Worm (Caenorhabditis elegans) whole organism, L4 larva: ENCODE results near the gene srg-27.

Experiments
- F10B5.3 ChIP-seq: sonication (generic microtip); optimal IDR thresholded peaks from 2 replicates; lab custom pipeline; 2016; ENCODE audit warnings: mild to moderate bottlenecking, missing genetic modification characterization, missing compliant biosample characterization
- F44E2.7 ChIP-seq: fragments of 200-800 bp; sonication (Bioruptor generic); IDR thresholded peaks from 2 replicates; pipeline ENCODE4 v2.1.2; 2022; ENCODE audit warnings: missing genetic modification characterization, missing compliant biosample characterization
- T26A8.4 ChIP-seq: fragments of 200-800 bp; sonication (Bioruptor generic); IDR thresholded peaks from 2 replicates; pipeline ENCODE4 v1.3.6; 2022; ENCODE audit warnings: missing genetic modification characterization, missing compliant biosample characterization
- ceh-62 ChIP-seq: sonication (generic microtip); optimal IDR thresholded peaks from 2 replicates; lab custom pipeline; 2017; ENCODE audit warnings: missing biosample characterization, missing genetic modification characterization
- dmd-9 ChIP-seq: fragments of 200-800 bp; sonication (Bioruptor generic); IDR thresholded peaks from 2 replicates; pipeline ENCODE4 v1.3.6; 2022; ENCODE audit warnings: missing genetic modification reagents, missing genetic modification characterization, missing compliant biosample characterization
- lin-1 ChIP-seq: fragments of 200-800 bp; sonication (Bioruptor generic); IDR thresholded peaks from 2 replicates; pipeline ENCODE4 v1.3.6; 2022; ENCODE audit warnings: missing genetic modification reagents, missing genetic modification characterization, missing compliant biosample characterization
- mep-1 ChIP-seq: fragments of 150-350 bp; sonication (generic microtip); optimal IDR thresholded peaks from 3 replicates; lab custom pipeline; 2014; ENCODE audit warnings: missing biosample characterization, missing genetic modification characterization
- mes-2 ChIP-seq: sonication (generic microtip); optimal IDR thresholded peaks from 2 replicates; lab custom pipeline; 2016; ENCODE audit warnings: missing genotype, mild to moderate bottlenecking, missing genetic modification characterization, missing compliant biosample characterization; ENCODE audit not compliant: poor library complexity, severe bottlenecking
- nhr-237 ChIP-seq: sonication (generic microtip); optimal IDR thresholded peaks from 2 replicates; lab custom pipeline; 2017; ENCODE audit warnings: missing biosample characterization, missing genetic modification characterization
- nhr-6 ChIP-seq: fragments of 150-350 bp; optimal IDR thresholded peaks from 2 replicates; lab custom pipeline; 2014; ENCODE audit warnings: missing biosample characterization, missing genetic modification characterization
- pha-4 ChIP-seq, 2 experiments: fragments of 150-350 bp in 1 of 2; fragments of 200-800 bp in 1 of 2; sonication (Bioruptor generic) in 1 of 2; IDR thresholded peaks in 1 of 2; optimal IDR thresholded peaks in 1 of 2; 2 replicates each; pipeline versions ENCODE4 v1.3.6 to Lab custom; 2014 to 2022; ENCODE audit warnings: missing genetic modification characterization in 2 of 2, missing genetic modification reagents in 2 of 2, missing biosample characterization in 1 of 2, missing compliant biosample characterization in 1 of 2
- saeg-2 ChIP-seq: fragments of 200-800 bp; sonication (Bioruptor generic); IDR thresholded peaks from 2 replicates; pipeline ENCODE4 v1.3.6; 2022; ENCODE audit warnings: missing genetic modification reagents, missing genetic modification characterization, missing compliant biosample characterization
- snpc-4 ChIP-seq: fragments of 150-350 bp; optimal IDR thresholded peaks from 2 replicates; lab custom pipeline; 2014; ENCODE audit warnings: missing biosample characterization, missing genetic modification characterization

DNA sequence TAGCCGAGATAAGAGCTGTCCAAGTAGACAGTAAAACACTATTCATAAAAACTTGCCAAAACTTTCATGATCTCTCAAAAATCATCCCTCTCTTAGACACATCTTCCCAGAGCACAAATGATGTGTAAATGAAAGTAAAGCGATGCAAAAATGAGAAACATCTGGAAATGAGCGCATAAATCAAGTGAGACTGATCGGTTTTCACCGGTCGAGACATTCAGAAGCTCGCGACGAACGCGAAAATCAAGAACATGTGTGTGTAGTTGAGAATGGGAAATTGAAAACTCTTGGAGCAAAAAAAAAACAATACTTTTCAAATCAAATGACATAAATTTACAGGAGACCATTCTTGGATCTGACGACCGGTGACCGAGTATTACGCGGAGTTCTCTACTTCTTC lies 35.2 kb upstream of the srg-27 start:
- TF ChIP-seq saeg-2 (GFP tag; lab: Robert Waterston, UW) (no peak), mep-1 (tag; lab: Kevin White, UChicago) (no peak), T26A8.4 (GFP tag; lab: Robert Waterston, UW) (no peak), snpc-4 (tag; lab: Kevin White, UChicago) (no peak), lin-1 (GFP tag; lab: Robert Waterston, UW) (no peak), nhr-6 (no peak), pha-4 (GFP tag; IDR thresholded peaks at IDR 0.05; lab: Robert Waterston, UW) (no peak), pha-4 (tag; optimal IDR thresholded peaks at IDR 0.05; lab: Kevin White, UChicago) (no peak), ceh-62 (tag; lab: Kevin White, UChicago) (no peak), dmd-9 (GFP tag; lab: Robert Waterston, UW) (no peak), nhr-237 (no peak), mes-2 (no peak), F44E2.7 (GFP tag; lab: Robert Waterston, UW) (no peak), F10B5.3 (tag; lab: Kevin White, UChicago) (no peak)
